Worm (Caenorhabditis elegans): Measurements from ENCODE around the gene srbc-61.

The srbc-61 gene

ce11 chrV:17430903-17431302, 45.7 kb upstream of the srbc-61 start, which contains the start of gene srbc-27:
Gene srbc-27, plus strand, starts transcription at chrV:17431203.
- TF ChIP-seq dpl-1 (GFP tag; optimal IDR thresholded peaks at IDR 0.05) (no peak), efl-3 (GFP tag; optimal IDR thresholded peaks at IDR 0.05) (no peak), lin-15B (tag; optimal IDR thresholded peaks at IDR 0.05) (no peak), tbx-2 (tag; optimal IDR thresholded peaks at IDR 0.05) (no peak), dsc-1 (tag; optimal IDR thresholded peaks at IDR 0.05) (no peak), unc-98 (GFP tag; IDR thresholded peaks at IDR 0.05) (no peak), F16B12.6 (tag; optimal IDR thresholded peaks at IDR 0.05) (no peak), blmp-1 (tag; optimal IDR thresholded peaks at IDR 0.05) (no peak), ztf-4 (tag; optimal IDR thresholded peaks at IDR 0.05) (no peak), nhr-19 (GFP tag; conservative IDR thresholded peaks at IDR 0.05) (no peak), lin-14 (GFP tag; optimal IDR thresholded peaks at IDR 0.05) (no peak)

ce11 chrV:17436492-17436891, 40.1 kb upstream of the srbc-61 start, which contains the start of gene F20E11.18:
Gene F20E11.18, minus strand, starts transcription at chrV:17436592.
- TF ChIP-seq egl-13 (tag; optimal IDR thresholded peaks at IDR 0.05) (no peak), lir-3 (tag; optimal IDR thresholded peaks at IDR 0.05; ENCODE audit: poor library complexity) (no peak), nhr-90 (tag; optimal IDR thresholded peaks at IDR 0.05; ENCODE audit: poor library complexity) (no peak), mdl-1 (tag; optimal IDR thresholded peaks at IDR 0.05) (no peak), ets-5 (GFP tag; IDR thresholded peaks at IDR 0.05) (no peak), fkh-10 (GFP tag; optimal IDR thresholded peaks at IDR 0.05) (no peak), unc-86 (tag; optimal IDR thresholded peaks at IDR 0.05) (no peak), unc-62 (GFP tag; optimal IDR thresholded peaks at IDR 0.05) (no peak), nhr-11 (tag; optimal IDR thresholded peaks at IDR 0.05) (no peak), ztf-4 (tag; optimal IDR thresholded peaks at IDR 0.05) (no peak), hlh-4 (tag; optimal IDR thresholded peaks at IDR 0.05) (no peak), aha-1 (tag; optimal IDR thresholded peaks at IDR 0.05) (no peak), F16B12.6 (tag; optimal IDR thresholded peaks at IDR 0.05) (no peak), jun-1 (tag; optimal IDR thresholded peaks at IDR 0.05) (no peak)

ce11 chrV:17438317-17438716, 38.3 kb upstream of the srbc-61 start, which contains the start of gene srsx-2:
Gene srsx-2, minus strand, starts transcription at chrV:17438417.
- TF ChIP-seq elt-2 (tag; optimal IDR thresholded peaks at IDR 0.05), result no peak
- no peak for TF ChIP-seq ces-1 (GFP tag; optimal IDR thresholded peaks at IDR 0.05)

- TF ChIP-seq efl-1 (optimal IDR thresholded peaks at IDR 0.05) (no peak), efl-1 (GFP tag; optimal IDR thresholded peaks at IDR 0.05 in 1 of 2) (peak in 1 of 2 experiments; percentile 55), aly-2 (tag; optimal IDR thresholded peaks at IDR 0.05) (no peak)
Measured at ce11 chrV:17439406-17439805, 37.2 kb upstream of the srbc-61 start, which contains the start of gene srh-154. Gene srh-154, plus strand, starts transcription at chrV:17439706.

ce11 chrV:17449836-17450235, 26.8 kb upstream of the srbc-61 start:
- TF ChIP-seq mdl-1 (tag; optimal IDR thresholded peaks at IDR 0.05) (no peak), xbp-1 (tag; optimal IDR thresholded peaks at IDR 0.05) (no peak), efl-1 (optimal IDR thresholded peaks at IDR 0.05) (no peak), efl-1 (GFP tag; optimal IDR thresholded peaks at IDR 0.05 in 1 of 2) (no peak), pag-3 (tag; optimal IDR thresholded peaks at IDR 0.05; ENCODE audit: borderline replicate concordance, insufficient read depth) (no peak), C16A3.4 (tag; optimal IDR thresholded peaks at IDR 0.05) (no peak), aha-1 (tag; optimal IDR thresholded peaks at IDR 0.05) (no peak), zip-4 (GFP tag; optimal IDR thresholded peaks at IDR 0.05) (no peak), lir-3 (tag; optimal IDR thresholded peaks at IDR 0.05; ENCODE audit: poor library complexity) (no peak), fkh-8 (tag; optimal IDR thresholded peaks at IDR 0.05) (no peak), fkh-4 (tag; optimal IDR thresholded peaks at IDR 0.05; ENCODE audit: borderline replicate concordance) (no peak), skn-1 (tag; optimal IDR thresholded peaks at IDR 0.05) (no peak), zag-1 (tag; optimal IDR thresholded peaks at IDR 0.05) (no peak), snpc-4 (tag; optimal IDR thresholded peaks at IDR 0.05) (no peak), ceh-82 (tag; optimal IDR thresholded peaks at IDR 0.05) (no peak), hlh-4 (tag; optimal IDR thresholded peaks at IDR 0.05) (no peak), lsy-2 (tag; optimal IDR thresholded peaks at IDR 0.05) (no peak)
